Worm (Caenorhabditis elegans): ENCODE results near the gene tag-321.

DNA sequence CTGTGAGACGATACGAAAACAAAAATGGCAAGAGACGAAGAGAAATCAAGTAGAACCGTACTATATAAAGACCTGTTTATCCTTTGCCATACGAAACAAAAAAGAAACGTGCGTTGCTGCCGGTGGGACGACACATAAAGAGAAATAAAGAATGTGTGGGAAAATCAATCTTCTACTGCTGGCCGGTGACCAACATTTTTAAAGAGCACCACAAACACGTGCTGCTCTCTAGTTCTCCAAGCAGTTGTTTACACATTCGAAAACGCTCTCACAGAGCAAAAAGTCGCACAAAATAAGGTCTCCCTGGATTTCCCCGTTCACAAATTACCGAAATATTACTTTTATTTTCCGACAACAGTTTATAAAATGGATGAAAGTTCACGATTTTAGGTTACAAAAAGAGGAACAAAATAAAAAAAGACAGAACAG, 5.9 kb upstream of the tag-321 start, which contains the start of gene imp-3:
- TF ChIP-seq W03F9.2 (tag; optimal IDR thresholded peaks at IDR 0.05), result no peak
- no peak for TF ChIP-seq dao-5 (tag; optimal IDR thresholded peaks at IDR 0.05)

All from whole organism, L4/young adult.